Fruit fly (Drosophila melanogaster): ENCODE results near the gene Or2a.

Gene Or2a

DNA sequence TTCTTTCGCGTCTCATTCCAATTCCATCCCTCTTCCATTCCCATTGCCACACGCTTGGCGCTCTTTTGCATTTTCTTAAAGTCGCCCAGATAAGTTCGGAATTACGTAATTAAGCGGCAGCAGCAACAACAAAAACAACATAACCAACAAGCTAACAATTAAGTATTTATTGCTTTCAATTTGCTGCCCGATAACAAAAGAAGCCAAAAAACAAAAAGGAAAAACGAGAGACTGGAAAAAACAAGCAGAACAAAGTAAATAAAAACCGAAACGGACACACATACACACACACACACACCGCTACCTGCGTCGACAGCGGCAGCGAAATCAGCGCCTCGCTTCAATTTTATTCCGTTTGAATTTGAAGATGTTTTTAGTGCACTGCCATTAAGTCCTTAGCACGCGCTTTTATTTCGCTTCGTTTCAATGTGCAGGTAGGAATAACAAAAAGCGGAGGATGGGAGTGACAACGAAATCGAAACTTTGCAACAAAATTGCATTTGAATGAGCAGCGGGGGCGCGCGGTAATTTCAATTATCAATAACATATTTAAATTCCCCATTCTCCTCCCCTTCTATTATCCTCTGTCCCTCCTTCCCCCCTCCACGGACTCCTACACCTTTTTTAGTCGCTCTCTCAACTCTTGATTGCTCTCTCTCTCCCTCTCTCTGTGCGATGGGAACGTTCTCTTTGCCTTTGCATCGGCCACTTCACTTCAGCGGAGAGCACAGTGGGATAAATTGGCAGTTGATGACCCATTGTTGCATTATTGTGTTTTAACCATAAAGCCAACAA, 49.6 kb downstream of the Or2a start, which contains the start of gene Raf (continued):
- no peak for TF ChIP-seq CG11093 (GFP tag; IDR thresholded peaks at IDR 0.05)
- TF ChIP-seq prd (optimal IDR thresholded peaks at IDR 0.05), result no peak
- TF ChIP-seq prd (GFP tag; IDR thresholded peaks at IDR 0.05), result no peak
- no peak for TF ChIP-seq Gsc (GFP tag; IDR thresholded peaks at IDR 0.05)
- no peak for TF ChIP-seq CG18476 (GFP tag; optimal IDR thresholded peaks at IDR 0.05)
- TF ChIP-seq CG4617 (GFP tag; optimal IDR thresholded peaks at IDR 0.05; ENCODE audit: borderline replicate concordance), result no peak
- TF ChIP-seq CG12769 (tag; optimal IDR thresholded peaks at IDR 0.05), result no peak
- no peak for TF ChIP-seq Oli (tag; optimal IDR thresholded peaks at IDR 0.05)
- 0 out of 3 replicates have a peak, but pooled peaks have one; percentile 20 for TF ChIP-seq vnd (GFP tag; IDR thresholded peaks at IDR 0.05; ENCODE audit: partially characterized antibody)
- TF ChIP-seq tap (tag; optimal IDR thresholded peaks at IDR 0.05), result no peak
- TF ChIP-seq CG2129 (GFP tag; IDR thresholded peaks at IDR 0.05; ENCODE audit: partially characterized antibody), result no peak
- peak; percentile 93 for TF ChIP-seq crol (GFP tag; IDR thresholded peaks at IDR 0.05)
- no peak for TF ChIP-seq CG14441 (GFP tag; IDR thresholded peaks at IDR 0.05)
- peak; percentile 67; the same call in 2 of the 3 replicates for TF ChIP-seq CG6175 (GFP tag; IDR thresholded peaks at IDR 0.05)
- TF ChIP-seq CG9876 (GFP tag; optimal IDR thresholded peaks at IDR 0.05), result no peak
- peak; percentile 61 for TF ChIP-seq exex (tag; optimal IDR thresholded peaks at IDR 0.05)
- no peak for TF ChIP-seq Max (GFP tag; optimal IDR thresholded peaks at IDR 0.05)
- no peak for TF ChIP-seq CG14860 (GFP tag; IDR thresholded peaks at IDR 0.05; ENCODE audit: partially characterized antibody)
- no peak for TF ChIP-seq pfk (GFP tag; optimal IDR thresholded peaks at IDR 0.05)
- TF ChIP-seq sens-2 (GFP tag; IDR thresholded peaks at IDR 0.05), result no peak
- TF ChIP-seq CG15073 (GFP tag; optimal IDR thresholded peaks at IDR 0.05), result peak; percentile 63
- TF ChIP-seq CG13424 (tag; optimal IDR thresholded peaks at IDR 0.05), result no peak
- no peak for TF ChIP-seq CG1603 (tag; optimal IDR thresholded peaks at IDR 0.05)
- 0 out of 3 replicates have a peak, but pooled peaks have one; percentile 54 for TF ChIP-seq B-H1 (GFP tag; IDR thresholded peaks at IDR 0.05)
- TF ChIP-seq CG2202 (tag; optimal IDR thresholded peaks at IDR 0.05), result no peak
- TF ChIP-seq YL-1 (GFP tag; optimal IDR thresholded peaks at IDR 0.05), result no peak
- no peak for TF ChIP-seq CG16863 (GFP tag; optimal IDR thresholded peaks at IDR 0.05)
- no peak for TF ChIP-seq CG11695 (GFP tag; IDR thresholded peaks at IDR 0.05)
- TF ChIP-seq CG17829 (tag; optimal IDR thresholded peaks at IDR 0.05), result no peak
- no peak for TF ChIP-seq tio (GFP tag; optimal IDR thresholded peaks at IDR 0.05)
- TF ChIP-seq Dbx (GFP tag; IDR thresholded peaks at IDR 0.05), result 0 out of 3 replicates have a peak, but pooled peaks have one; percentile 40
- TF ChIP-seq odd (GFP tag; optimal IDR thresholded peaks at IDR 0.05), result no peak
- no peak for TF ChIP-seq Dp (GFP tag; optimal IDR thresholded peaks at IDR 0.05)
- no peak for TF ChIP-seq Hsf (GFP tag; optimal IDR thresholded peaks at IDR 0.05)
- TF ChIP-seq CG10565 (GFP tag; optimal IDR thresholded peaks at IDR 0.05), result no peak
- peak; percentile 37; the same call in 1 of the 4 replicates for TF ChIP-seq chinmo (GFP tag; IDR thresholded peaks at IDR 0.05; ENCODE audit: partially characterized antibody)
- TF ChIP-seq D19B (GFP tag; optimal IDR thresholded peaks at IDR 0.05), result no peak
- TF ChIP-seq CG13624 (GFP tag; optimal IDR thresholded peaks at IDR 0.05), result no peak
- peak; percentile 78; the same call in 1 of the 3 replicates for TF ChIP-seq ci (GFP tag; IDR thresholded peaks at IDR 0.05)
